Fruit fly (Drosophila melanogaster) whole organism, embryonic: ENCODE data around the gene CG6659.

Source experiments
- Ada2b ChIP-seq: fragments of 200-800 bp; sonication (Bioruptor generic); IDR thresholded peaks from 2 replicates; pipeline ENCODE4 v1.3.6; 2022; ENCODE audit warnings: missing biosample characterization, missing genetic modification characterization
- CG12744 ChIP-seq: fragments of 200-800 bp; sonication (Bioruptor generic); optimal IDR thresholded peaks from 2 replicates; lab custom pipeline; 2016; ENCODE audit warnings: missing biosample characterization, missing genetic modification characterization
- CG12769 ChIP-seq: fragments of 200-800 bp; sonication (Bioruptor generic); optimal IDR thresholded peaks from 2 replicates; lab custom pipeline; 2019; ENCODE audit warnings: missing biosample characterization, mild to moderate bottlenecking, missing genetic modification characterization, moderate library complexity
- CG13123 ChIP-seq: fragments of 200-800 bp; sonication (Bioruptor generic); optimal IDR thresholded peaks from 2 replicates; lab custom pipeline; 2016; ENCODE audit warnings: missing biosample characterization, missing genetic modification characterization
- CG13894 ChIP-seq: fragments of 200-800 bp; sonication (Bioruptor generic); optimal IDR thresholded peaks from 3 replicates; lab custom pipeline; 2018; ENCODE audit warnings: missing biosample characterization, mild to moderate bottlenecking, missing genetic modification characterization, moderate library complexity
- CG14014 ChIP-seq: fragments of 200-800 bp; sonication (Bioruptor generic); IDR thresholded peaks from 2 replicates; pipeline ENCODE4 v1.3.6; 2022; ENCODE audit warnings: missing biosample characterization, missing genetic modification characterization
- CG14441 ChIP-seq: fragments of 200-800 bp; sonication (Bioruptor generic); IDR thresholded peaks from 2 replicates; pipeline ENCODE4 v1.3.6; 2022; ENCODE audit warnings: missing biosample characterization, missing genetic modification characterization
- CG1647 ChIP-seq: fragments of 200-800 bp; sonication (Bioruptor generic); optimal IDR thresholded peaks from 3 replicates; lab custom pipeline; 2016; ENCODE audit warnings: missing biosample characterization, missing genetic modification characterization
- CG16813 ChIP-seq: fragments of 200-800 bp; sonication (Bioruptor generic); IDR thresholded peaks from 3 replicates; pipeline ENCODE4 v1.3.6; 2022; ENCODE audit warnings: missing biosample characterization, missing genetic modification characterization; ENCODE audit not compliant: partially characterized antibody
- CG17359 ChIP-seq: fragments of 200-800 bp; sonication (Bioruptor generic); optimal IDR thresholded peaks from 3 replicates; lab custom pipeline; 2018; ENCODE audit warnings: missing biosample characterization, mild to moderate bottlenecking, missing genetic modification characterization, moderate library complexity
- CG17361 ChIP-seq: fragments of 200-800 bp; sonication (Bioruptor generic); IDR thresholded peaks from 3 replicates; pipeline ENCODE4 v1.3.6; 2022; ENCODE audit warnings: missing biosample characterization, missing genetic modification characterization
- CG2712 ChIP-seq: fragments of 200-800 bp; optimal IDR thresholded peaks from 3 replicates; lab custom pipeline; 2019; ENCODE audit warnings: missing biosample characterization, mild to moderate bottlenecking, missing genetic modification characterization, moderate library complexity
- CG3407 ChIP-seq: fragments of 200-800 bp; sonication (Bioruptor generic); optimal IDR thresholded peaks from 2 replicates; lab custom pipeline; 2018; ENCODE audit warnings: missing biosample characterization, mild to moderate bottlenecking, missing genetic modification characterization
- CG34224 ChIP-seq: fragments of 200-800 bp; sonication (Bioruptor generic); IDR thresholded peaks from 3 replicates; pipeline ENCODE4 v1.3.6; 2022; ENCODE audit warnings: missing biosample characterization, missing genetic modification characterization; ENCODE audit not compliant: partially characterized antibody
- CG3995 ChIP-seq: fragments of 200-800 bp; sonication (Bioruptor generic); optimal IDR thresholded peaks from 3 replicates; lab custom pipeline; 2016; ENCODE audit warnings: missing biosample characterization, missing genetic modification characterization
- CG6765 ChIP-seq: fragments of 200-800 bp; sonication (Bioruptor generic); optimal IDR thresholded peaks from 3 replicates; lab custom pipeline; 2017; ENCODE audit warnings: missing biosample characterization, mild to moderate bottlenecking, missing genetic modification characterization
- Fer2 ChIP-seq: fragments of 200-800 bp; sonication (Bioruptor generic); optimal IDR thresholded peaks from 2 replicates; lab custom pipeline; 2018; ENCODE audit warnings: missing biosample characterization, mild to moderate bottlenecking, missing genetic modification characterization, moderate library complexity
- HLH4C ChIP-seq: fragments of 200-800 bp; sonication (Bioruptor generic); IDR thresholded peaks from 3 replicates; pipeline ENCODE4 v1.3.6; 2022; ENCODE audit warnings: missing biosample characterization, missing genetic modification characterization; ENCODE audit not compliant: partially characterized antibody
- Max ChIP-seq: fragments of 200-800 bp; sonication (Bioruptor generic); optimal IDR thresholded peaks from 2 replicates; lab custom pipeline; 2016; ENCODE audit warnings: missing biosample characterization, mild to moderate bottlenecking, missing genetic modification characterization
- Meics ChIP-seq: fragments of 200-800 bp; sonication (Bioruptor generic); optimal IDR thresholded peaks from 2 replicates; lab custom pipeline; 2017; ENCODE audit warnings: missing biosample characterization, mild to moderate bottlenecking, missing genetic modification characterization
- Pdp1 ChIP-seq, 2 experiments: fragments of 200-800 bp; sonication (Bioruptor generic); optimal IDR thresholded peaks; 3 replicates each; lab custom pipeline; 2016; ENCODE audit warnings: missing biosample characterization in 2 of 2, missing genetic modification characterization in 2 of 2, mild to moderate bottlenecking in 1 of 2, moderate library complexity in 1 of 2
- amos ChIP-seq: fragments of 200-800 bp; sonication (Bioruptor generic); IDR thresholded peaks from 2 replicates; pipeline ENCODE4 v1.3.6; 2022; ENCODE audit warnings: missing biosample characterization, missing genetic modification characterization; ENCODE audit not compliant: partially characterized antibody
- aop ChIP-seq: fragments of 200-800 bp; sonication (Bioruptor generic); IDR thresholded peaks from 2 replicates; pipeline ENCODE4 v1.3.6; 2022; ENCODE audit warnings: missing biosample characterization, missing genetic modification characterization
- cg ChIP-seq: fragments of 200-800 bp; sonication (Bioruptor generic); optimal IDR thresholded peaks from 3 replicates; lab custom pipeline; 2019; ENCODE audit warnings: missing biosample characterization, mild to moderate bottlenecking, missing genetic modification characterization, moderate library complexity
- disco-r ChIP-seq: fragments of 200-800 bp; sonication (Bioruptor generic); optimal IDR thresholded peaks from 2 replicates; lab custom pipeline; 2016; ENCODE audit warnings: missing biosample characterization, missing genetic modification characterization
- eyg ChIP-seq: fragments of 200-800 bp; sonication (Bioruptor generic); optimal IDR thresholded peaks from 3 replicates; lab custom pipeline; 2016; ENCODE audit warnings: missing biosample characterization, missing genetic modification characterization
- fd102C ChIP-seq: fragments of 200-800 bp; sonication (Bioruptor generic); optimal IDR thresholded peaks from 2 replicates; lab custom pipeline; 2018; ENCODE audit warnings: missing biosample characterization, mild to moderate bottlenecking, missing genetic modification characterization, moderate library complexity
- h ChIP-seq: fragments of >200 bp; optimal IDR thresholded peaks from 2 replicates; lab custom pipeline; 2017
- hb ChIP-seq: fragments of 200-800 bp; sonication (Bioruptor generic); IDR thresholded peaks from 3 replicates; pipeline ENCODE4 v1.3.6; 2022; ENCODE audit warnings: missing biosample characterization, missing genetic modification characterization; ENCODE audit not compliant: partially characterized antibody
- hbn ChIP-seq: fragments of 200-800 bp; sonication (Bioruptor generic); IDR thresholded peaks from 2 replicates; pipeline ENCODE4 v1.3.6; 2022; ENCODE audit warnings: missing biosample characterization, missing genetic modification characterization; ENCODE audit not compliant: partially characterized antibody
- kay ChIP-seq: fragments of 200-800 bp; sonication (Bioruptor generic); optimal IDR thresholded peaks from 2 replicates; lab custom pipeline; 2016; ENCODE audit warnings: missing biosample characterization, missing genetic modification characterization
- kni ChIP-seq: fragments of 200-800 bp; sonication (Bioruptor generic); optimal IDR thresholded peaks from 3 replicates; lab custom pipeline; 2017; ENCODE audit warnings: mild to moderate bottlenecking, missing biosample characterization, missing genetic modification reagents, missing genetic modification characterization
- nau ChIP-seq: fragments of 200-800 bp; sonication (Bioruptor generic); optimal IDR thresholded peaks from 3 replicates; lab custom pipeline; 2017; ENCODE audit warnings: missing biosample characterization, mild to moderate bottlenecking, missing genetic modification characterization, missing genetic modification reagents
- sens ChIP-seq: fragments of 200-800 bp; sonication (Bioruptor generic); peaks from one replicate; lab custom pipeline; 2016; ENCODE audit warnings: missing biosample characterization, missing genetic modification characterization
- sna ChIP-seq: fragments of 200-800 bp; sonication (Bioruptor generic); IDR thresholded peaks from 2 replicates; pipeline ENCODE4 v1.3.6; 2022; ENCODE audit warnings: missing biosample characterization, missing genetic modification characterization; ENCODE audit not compliant: partially characterized antibody
- tin ChIP-seq: fragments of 200-800 bp; sonication (Bioruptor generic); optimal IDR thresholded peaks from 3 replicates; lab custom pipeline; 2016; ENCODE audit warnings: missing biosample characterization, missing genetic modification characterization
- tio ChIP-seq: fragments of 200-800 bp; sonication (Bioruptor generic); optimal IDR thresholded peaks from 2 replicates; lab custom pipeline; 2017; ENCODE audit warnings: missing biosample characterization, missing genetic modification characterization, inconsistent platforms
- twi ChIP-seq: fragments of 200-800 bp; optimal IDR thresholded peaks from 2 replicates; lab custom pipeline; 2019; ENCODE audit warnings: missing biosample characterization, mild to moderate bottlenecking, missing genetic modification characterization, moderate library complexity
- unpg ChIP-seq: fragments of 200-800 bp; sonication (Bioruptor generic); optimal IDR thresholded peaks from 3 replicates; lab custom pipeline; 2018; ENCODE audit warnings: missing biosample characterization, mild to moderate bottlenecking, missing genetic modification characterization, moderate library complexity
- vnd ChIP-seq: fragments of 200-800 bp; sonication (Bioruptor generic); IDR thresholded peaks from 3 replicates; pipeline ENCODE4 v1.3.6; 2022; ENCODE audit warnings: missing biosample characterization, missing genetic modification characterization; ENCODE audit not compliant: partially characterized antibody

CG6659 gene

dm6 chrX:18634716-18635115 lies 22.4 kb downstream of the CG6659 start, which contains the start of gene wgn (continued):
- TF ChIP-seq CG1647 (GFP tag; lab: Kevin White, UChicago) (no peak), Fer2 (tag; lab: Kevin White, UChicago) (no peak), CG34224 (GFP tag; lab: Robert Waterston, UW) (peak; percentile 86), Ada2b (GFP tag; lab: Robert Waterston, UW) (no peak), CG14441 (GFP tag; lab: Robert Waterston, UW) (no peak), amos (GFP tag; lab: Robert Waterston, UW) (peak; percentile 75), CG17361 (GFP tag; lab: Robert Waterston, UW) (no peak), kay (GFP tag; lab: Kevin White, UChicago) (no peak), tio (GFP tag; lab: Kevin White, UChicago) (no peak), CG16813 (peak; percentile 77), CG2712 (tag; lab: Kevin White, UChicago) (no peak), CG13894 (tag; lab: Kevin White, UChicago) (no peak), CG6765 (GFP tag; lab: Kevin White, UChicago) (no peak), disco-r (no peak), Meics (GFP tag; lab: Kevin White, UChicago) (no peak), eyg (GFP tag; lab: Kevin White, UChicago) (no peak), hbn (GFP tag; lab: Robert Waterston, UW) (peak; percentile 90), sens (GFP tag; lab: Kevin White, UChicago) (peak; percentile 35), vnd (GFP tag; lab: Robert Waterston, UW) (peak; percentile 67; the same call in 2 of the 3 replicates), CG12744 (no peak), CG14014 (GFP tag; lab: Robert Waterston, UW) (no peak), CG13123 (no peak), CG3995 (GFP tag; lab: Kevin White, UChicago) (no peak), sna (GFP tag; lab: Robert Waterston, UW) (peak; percentile 91), CG17359 (no peak), fd102C (GFP tag; lab: Kevin White, UChicago) (no peak)

dm6 chrX:18630990-18631389 lies 26.1 kb downstream of the CG6659 start:
- no peak for TF ChIP-seq CG14441 (GFP tag; lab: Robert Waterston, UW)
- TF ChIP-seq hb (GFP tag; lab: Robert Waterston, UW) = no peak
- no peak for TF ChIP-seq h (lab: Kevin White, UChicago)
- no peak for TF ChIP-seq CG3407 (GFP tag; lab: Kevin White, UChicago)
- no peak for TF ChIP-seq hbn (GFP tag; lab: Robert Waterston, UW)
- TF ChIP-seq CG12769 (tag; lab: Kevin White, UChicago) = peak; percentile 63
- TF ChIP-seq Max (GFP tag; lab: Kevin White, UChicago) = no peak
- TF ChIP-seq Pdp1 (GFP tag; optimal IDR thresholded peaks at IDR 0.05; lab: Kevin White, UChicago) = peak in 1 of 2 experiments; percentile 58

- TF ChIP-seq unpg (GFP tag; lab: Kevin White, UChicago) (no peak), tin (GFP tag; lab: Kevin White, UChicago) (no peak), HLH4C (no peak), twi (tag; lab: Kevin White, UChicago) (peak; percentile 56), nau (GFP tag; lab: Kevin White, UChicago) (peak; percentile 21), aop (GFP tag; lab: Robert Waterston, UW) (0 out of 2 replicates have a peak, but pooled peaks have one; percentile 49), cg (peak; percentile 66), kni (GFP tag; lab: Kevin White, UChicago) (peak; percentile 55)
These were observed 30.1 kb downstream of the CG6659 start for dm6 chrX:18627002-18627401.
